Worm (Caenorhabditis elegans) whole organism, L1 larva: ENCODE results near the gene srw-10.

Experiments used
- blmp-1 ChIP-seq: fragments of 150-350 bp; optimal IDR thresholded peaks from 2 replicates; lab custom pipeline; 2014; ENCODE audit warnings: missing biosample characterization, missing genetic modification characterization
- dsc-1 ChIP-seq: sonication (generic microtip); optimal IDR thresholded peaks from 2 replicates; lab custom pipeline; 2016; ENCODE audit warnings: mild to moderate bottlenecking, missing genetic modification characterization, missing compliant biosample characterization
- fkh-8 ChIP-seq: sonication (generic microtip); optimal IDR thresholded peaks from 2 replicates; lab custom pipeline; 2016; ENCODE audit warnings: mild to moderate bottlenecking, missing genetic modification characterization, missing compliant biosample characterization
- jun-1 ChIP-seq: fragments of 150-350 bp; optimal IDR thresholded peaks from 2 replicates; lab custom pipeline; 2014; ENCODE audit warnings: missing biosample characterization, missing genetic modification reagents, missing genetic modification characterization
- lin-15B ChIP-seq: fragments of 150-350 bp; sonication (generic microtip); optimal IDR thresholded peaks from 3 replicates; lab custom pipeline; 2014; ENCODE audit warnings: missing biosample characterization, missing genetic modification characterization
- nhr-28 ChIP-seq: fragments of 150-350 bp; optimal IDR thresholded peaks from 2 replicates; lab custom pipeline; 2014; ENCODE audit warnings: missing biosample characterization, missing genetic modification characterization
- nhr-85 ChIP-seq: sonication (generic microtip); peaks from one replicate; lab custom pipeline; 2016; ENCODE audit warnings: missing genetic modification characterization, inconsistent platforms, missing compliant biosample characterization
- snpc-4 ChIP-seq: fragments of 150-350 bp; optimal IDR thresholded peaks from 2 replicates; lab custom pipeline; 2014; ENCODE audit warnings: missing biosample characterization, missing genetic modification characterization
- sptf-1 ChIP-seq: fragments of 150-350 bp; optimal IDR thresholded peaks from 2 replicates; lab custom pipeline; 2014; ENCODE audit warnings: missing biosample characterization, missing genetic modification characterization
- zag-1 ChIP-seq: fragments of 150-350 bp; optimal IDR thresholded peaks from 2 replicates; lab custom pipeline; 2014; ENCODE audit warnings: missing biosample characterization, missing genetic modification characterization

- no peak for TF ChIP-seq lin-15B
- no peak for TF ChIP-seq nhr-28
- no peak for TF ChIP-seq dsc-1
- no peak for TF ChIP-seq snpc-4 (tag; lab: Kevin White, UChicago)
- TF ChIP-seq blmp-1 (tag; lab: Kevin White, UChicago) = no peak
- TF ChIP-seq nhr-85 (tag; lab: Kevin White, UChicago) = no peak
- no peak for TF ChIP-seq zag-1 (tag; lab: Kevin White, UChicago)
- no peak for TF ChIP-seq sptf-1 (tag; lab: Kevin White, UChicago)
- no peak for TF ChIP-seq fkh-8 (tag; lab: Kevin White, UChicago)
- TF ChIP-seq jun-1 (tag; lab: Kevin White, UChicago) = no peak
These were observed 24.7 kb downstream of the srw-10 start, which contains the start of gene gab-1 for ce11 chrIII:12779676-12780337.
